Worm (Caenorhabditis elegans) whole organism, late embryonic: ENCODE results near the gene ZK938.3.
A peak's percentile ranks its signal among the peaks of the same experiment; 100 is the strongest.

Experiments used
- C08G9.2 ChIP-seq: sonication (generic microtip); optimal IDR thresholded peaks from 2 replicates; lab custom pipeline; 2016; ENCODE audit warnings: mild to moderate bottlenecking, missing genetic modification characterization, moderate library complexity, missing compliant biosample characterization
- K02D7.2 ChIP-seq: sonication (generic microtip); optimal IDR thresholded peaks from 2 replicates; lab custom pipeline; 2017; ENCODE audit warnings: mild to moderate bottlenecking, missing genetic modification characterization, missing compliant biosample characterization
- K09A11.1 ChIP-seq: sonication (generic microtip); optimal IDR thresholded peaks from 2 replicates; lab custom pipeline; 2017; ENCODE audit warnings: antibody characterized with exemption, mild to moderate bottlenecking, missing genetic modification characterization, missing compliant biosample characterization; ENCODE audit not compliant: insufficient read depth
- ahr-1 ChIP-seq: sonication (generic microtip); optimal IDR thresholded peaks from 2 replicates; lab custom pipeline; 2016; ENCODE audit warnings: missing genetic modification characterization, missing compliant biosample characterization
- ceh-14 ChIP-seq: sonication (generic microtip); optimal IDR thresholded peaks from 2 replicates; lab custom pipeline; 2016; ENCODE audit warnings: missing genotype, missing genetic modification characterization, missing compliant biosample characterization
- ceh-18 ChIP-seq: sonication (generic microtip); optimal IDR thresholded peaks from 2 replicates; lab custom pipeline; 2016; ENCODE audit warnings: missing genetic modification characterization, missing compliant biosample characterization
- ceh-19 ChIP-seq: fragments of 200-800 bp; sonication (Bioruptor generic); optimal IDR thresholded peaks from 2 replicates; lab custom pipeline; 2018; ENCODE audit warnings: mild to moderate bottlenecking, missing genetic modification characterization, missing compliant biosample characterization
- ceh-2 ChIP-seq: sonication (generic microtip); optimal IDR thresholded peaks from 2 replicates; lab custom pipeline; 2016; ENCODE audit warnings: missing genotype, missing genetic modification characterization, missing compliant biosample characterization
- ceh-24 ChIP-seq: sonication (generic microtip); optimal IDR thresholded peaks from 2 replicates; lab custom pipeline; 2016; ENCODE audit warnings: mild to moderate bottlenecking, missing genetic modification characterization, missing compliant biosample characterization
- ceh-45 ChIP-seq: fragments of 200-800 bp; sonication (Bioruptor generic); IDR thresholded peaks from 2 replicates; pipeline ENCODE4 v1.3.6; 2022; ENCODE audit warnings: missing genetic modification reagents, missing genetic modification characterization, missing compliant biosample characterization
- ceh-9 ChIP-seq: sonication (generic microtip); optimal IDR thresholded peaks from 2 replicates; lab custom pipeline; 2016; ENCODE audit warnings: mild to moderate bottlenecking, missing genetic modification characterization, inconsistent platforms, missing compliant biosample characterization
- dve-1 ChIP-seq: sonication (generic microtip); optimal IDR thresholded peaks from 2 replicates; lab custom pipeline; 2017; ENCODE audit warnings: antibody characterized with exemption, mild to moderate bottlenecking, missing genetic modification characterization, missing compliant biosample characterization
- elt-4 ChIP-seq: sonication (generic microtip); optimal IDR thresholded peaks from 2 replicates; lab custom pipeline; 2016; ENCODE audit warnings: missing genetic modification characterization, missing compliant biosample characterization
- ets-4 ChIP-seq: sonication (generic microtip); optimal IDR thresholded peaks from 2 replicates; lab custom pipeline; 2016; ENCODE audit warnings: missing genetic modification characterization, missing compliant biosample characterization
- fkh-10 ChIP-seq: fragments of 150-350 bp; optimal IDR thresholded peaks from 2 replicates; lab custom pipeline; 2014; ENCODE audit warnings: missing biosample characterization, missing genetic modification reagents, missing genetic modification characterization
- gmeb-2 ChIP-seq: sonication (generic microtip); optimal IDR thresholded peaks from 2 replicates; lab custom pipeline; 2016; ENCODE audit warnings: missing genetic modification characterization, inconsistent platforms, missing compliant biosample characterization
- hlh-15 ChIP-seq: sonication (generic microtip); optimal IDR thresholded peaks from 2 replicates; lab custom pipeline; 2016; ENCODE audit warnings: missing genetic modification characterization, missing compliant biosample characterization
- hlh-6 ChIP-seq: sonication (generic microtip); optimal IDR thresholded peaks from 2 replicates; lab custom pipeline; 2016; ENCODE audit warnings: missing genotype, missing genetic modification characterization, missing compliant biosample characterization
- lim-6 ChIP-seq: sonication (generic microtip); optimal IDR thresholded peaks from 2 replicates; lab custom pipeline; 2016; ENCODE audit warnings: missing genetic modification characterization, missing compliant biosample characterization
- madf-2 ChIP-seq: sonication (generic microtip); optimal IDR thresholded peaks from 2 replicates; lab custom pipeline; 2017; ENCODE audit warnings: missing genetic modification characterization, missing compliant biosample characterization
- mec-3 ChIP-seq: sonication (generic microtip); optimal IDR thresholded peaks from 2 replicates; lab custom pipeline; 2016; ENCODE audit warnings: borderline replicate concordance, missing genetic modification characterization, missing compliant biosample characterization
- nfya-1 ChIP-seq: sonication (generic microtip); optimal IDR thresholded peaks from 2 replicates; lab custom pipeline; 2017; ENCODE audit warnings: missing genetic modification characterization, mild to moderate bottlenecking, missing compliant biosample characterization, antibody characterized with exemption, moderate library complexity
- nhr-11 ChIP-seq: fragments of 150-350 bp; optimal IDR thresholded peaks from 2 replicates; lab custom pipeline; 2014; ENCODE audit warnings: missing biosample characterization, missing genetic modification characterization
- nhr-232 ChIP-seq: sonication (generic microtip); optimal IDR thresholded peaks from 2 replicates; lab custom pipeline; 2016; ENCODE audit warnings: missing genetic modification characterization, missing compliant biosample characterization
- npax-4 ChIP-seq: sonication (generic microtip); optimal IDR thresholded peaks from 2 replicates; lab custom pipeline; 2016; ENCODE audit warnings: missing genetic modification characterization, missing compliant biosample characterization
- pag-3 ChIP-seq: sonication (generic microtip); optimal IDR thresholded peaks from 2 replicates; lab custom pipeline; 2016; ENCODE audit warnings: missing compliant biosample characterization, missing genetic modification characterization, borderline replicate concordance
- pax-1 ChIP-seq: fragments of 150-350 bp; optimal IDR thresholded peaks from 2 replicates; lab custom pipeline; 2014; ENCODE audit warnings: missing biosample characterization, missing genetic modification characterization
- pha-2 ChIP-seq: sonication (generic microtip); optimal IDR thresholded peaks from 2 replicates; lab custom pipeline; 2017; ENCODE audit warnings: mild to moderate bottlenecking, missing genetic modification characterization, missing compliant biosample characterization
- pqm-1 ChIP-seq: sonication (generic microtip); optimal IDR thresholded peaks from 2 replicates; lab custom pipeline; 2016; ENCODE audit warnings: missing genetic modification characterization, missing compliant biosample characterization
- sox-2 ChIP-seq: fragments of 200-800 bp; sonication (Bioruptor generic); IDR thresholded peaks from 2 replicates; pipeline ENCODE4 v1.3.6; 2022; ENCODE audit warnings: missing genetic modification reagents, missing genetic modification characterization, missing compliant biosample characterization
- sox-4 ChIP-seq: sonication (generic microtip); optimal IDR thresholded peaks from 2 replicates; lab custom pipeline; 2017; ENCODE audit warnings: mild to moderate bottlenecking, missing genetic modification characterization, inconsistent platforms, missing compliant biosample characterization
- syd-9 ChIP-seq: sonication (generic microtip); optimal IDR thresholded peaks from 2 replicates; lab custom pipeline; 2016; ENCODE audit warnings: mild to moderate bottlenecking, missing genetic modification characterization, moderate library complexity, missing compliant biosample characterization
- tbx-2 ChIP-seq: sonication (generic microtip); optimal IDR thresholded peaks from 2 replicates; lab custom pipeline; 2016; ENCODE audit warnings: missing genetic modification characterization, missing compliant biosample characterization
- ttx-3 ChIP-seq: sonication (generic microtip); optimal IDR thresholded peaks from 2 replicates; lab custom pipeline; 2016; ENCODE audit warnings: missing genetic modification reagents, missing genetic modification characterization, missing compliant biosample characterization
- unc-3 ChIP-seq, 2 experiments: fragments of 200-800 bp in 1 of 2; sonication (Bioruptor generic) in 1 of 2; sonication (generic microtip) in 1 of 2; conservative IDR thresholded peaks in 1 of 2; optimal IDR thresholded peaks in 1 of 2; 2 replicates each; pipeline versions ENCODE4 v1.3.6 to Lab custom; 2016 to 2022; ENCODE audit warnings: missing compliant biosample characterization in 2 of 2, missing genetic modification characterization in 2 of 2, missing genetic modification reagents in 1 of 2
- unc-42 ChIP-seq: sonication (generic microtip); optimal IDR thresholded peaks from 2 replicates; lab custom pipeline; 2016; ENCODE audit warnings: missing genotype, missing genetic modification characterization, missing compliant biosample characterization
- unc-55 ChIP-seq: sonication (generic microtip); optimal IDR thresholded peaks from 2 replicates; lab custom pipeline; 2017; ENCODE audit warnings: missing biosample characterization, missing genetic modification reagents, missing genetic modification characterization
- unc-86 ChIP-seq: sonication (generic microtip); optimal IDR thresholded peaks from 2 replicates; lab custom pipeline; 2016; ENCODE audit warnings: missing genetic modification characterization, missing compliant biosample characterization

ZK938.3 gene

DNA sequence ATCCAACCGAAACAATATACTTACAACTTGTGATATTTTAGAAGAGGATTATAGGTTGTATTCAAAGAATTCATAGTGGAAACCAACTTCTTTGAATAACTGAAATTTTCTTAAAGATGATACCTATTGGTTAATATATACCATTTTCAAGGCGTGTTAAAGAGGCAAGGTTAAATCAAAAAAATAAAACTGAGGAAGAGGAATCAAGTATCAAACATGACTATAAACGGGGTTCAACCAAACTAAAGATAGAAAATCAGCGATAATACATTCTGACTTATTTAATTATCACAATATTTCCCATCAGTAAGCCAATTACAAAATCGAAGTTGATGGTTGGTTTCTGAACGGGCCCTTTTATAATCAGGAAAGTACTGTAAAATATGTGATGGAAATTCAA, 27.6 kb upstream of the ZK938.3 start, which contains the start of gene chil-3:
Gene chil-3 (minus strand): TSS at position 101 of the 400 bp plus-strand sequence.
- peak; percentile 48 for TF ChIP-seq nhr-11
- TF ChIP-seq lim-6 (tag; lab: Kevin White, UChicago) = no peak

DNA sequence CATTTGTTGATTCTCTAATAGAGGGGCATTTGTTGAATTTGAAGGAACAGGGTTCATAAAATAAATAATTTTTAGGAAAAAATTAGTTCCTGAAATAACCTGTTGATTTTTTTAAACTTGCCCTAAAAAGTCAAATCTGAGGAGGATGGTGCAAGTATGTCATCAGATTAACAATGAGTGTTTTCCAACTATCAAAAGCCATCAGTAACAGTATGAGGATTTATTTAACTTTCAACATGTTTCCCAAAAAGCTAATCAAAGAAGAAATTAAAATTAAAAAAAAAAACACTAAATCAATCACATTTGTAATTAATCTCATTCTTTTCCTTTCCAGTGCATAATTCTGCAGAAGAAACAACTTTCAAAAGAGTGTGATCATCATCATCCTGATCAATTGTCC, 25.8 kb upstream of the ZK938.3 start, which contains the start of gene chil-5:
Gene chil-5 (minus strand): TSS at position 101 of the 400 bp plus-strand sequence.
- TF ChIP-seq ceh-19 (GFP tag; lab: Kevin White, UChicago) (no peak), elt-4 (tag; lab: Kevin White, UChicago) (no peak), C08G9.2 (tag; lab: Kevin White, UChicago) (no peak), pax-1 (tag; lab: Kevin White, UChicago) (no peak), lim-6 (tag; lab: Kevin White, UChicago) (no peak), unc-55 (no peak), syd-9 (tag; lab: Kevin White, UChicago) (no peak), hlh-15 (tag; lab: Kevin White, UChicago) (no peak), ttx-3 (tag; lab: Kevin White, UChicago) (no peak), pqm-1 (no peak), ceh-18 (tag; lab: Kevin White, UChicago) (no peak), nhr-232 (tag; lab: Kevin White, UChicago) (no peak), npax-4 (tag; lab: Kevin White, UChicago) (no peak), unc-42 (tag; lab: Kevin White, UChicago) (no peak), sox-2 (GFP tag; lab: Robert Waterston, UW) (no peak), fkh-10 (no peak), K09A11.1 (tag; lab: Kevin White, UChicago) (no peak), pag-3 (no peak), mec-3 (tag; lab: Kevin White, UChicago) (no peak)

DNA sequence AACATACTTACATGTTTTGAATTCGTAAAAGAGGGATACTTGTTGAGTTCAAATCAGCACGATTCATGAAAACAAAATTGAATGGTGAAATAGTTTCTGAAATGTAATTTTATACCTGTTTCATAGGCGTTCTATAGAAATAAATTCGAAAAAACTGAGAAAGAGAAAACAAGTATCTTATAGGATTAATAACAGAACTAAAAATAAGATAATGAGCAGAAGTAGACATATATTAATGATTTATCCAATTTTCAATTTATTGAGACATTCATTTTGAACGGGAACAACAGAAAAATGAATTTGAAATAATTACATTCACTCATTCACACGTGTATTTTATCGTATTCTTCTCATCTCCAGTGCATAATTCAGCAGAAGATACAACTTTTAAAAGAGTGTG, 24.0 kb upstream of the ZK938.3 start, which contains the start of gene chil-6:
Gene chil-6 (minus strand): TSS at position 101 of the 400 bp plus-strand sequence.
- TF ChIP-seq ceh-45 (GFP tag; lab: Robert Waterston, UW) = no peak
- TF ChIP-seq unc-55 = no peak

DNA sequence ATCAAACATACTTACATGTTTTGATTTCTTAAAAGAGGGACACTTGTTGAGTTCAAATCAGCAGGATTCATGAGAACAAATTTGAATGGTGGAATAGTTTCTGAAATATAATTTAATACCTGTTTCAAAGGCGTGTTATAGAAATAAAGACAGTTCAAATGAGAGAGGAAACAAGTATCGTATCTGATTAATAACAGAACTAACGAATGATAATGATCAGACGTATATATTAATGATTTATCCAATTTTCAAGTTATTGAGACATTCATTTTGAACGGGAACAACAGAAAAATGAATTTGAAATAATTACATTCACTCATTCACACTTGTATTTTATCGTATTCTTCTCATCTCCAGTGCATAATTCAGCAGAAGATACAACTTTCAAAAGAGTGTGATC, 21.9 kb upstream of the ZK938.3 start, which contains the start of gene chil-4:
Gene chil-4 (minus strand): TSS at position 101 of the 400 bp plus-strand sequence.
- TF ChIP-seq ceh-9 (tag; lab: Kevin White, UChicago) (no peak), nfya-1 (tag; lab: Kevin White, UChicago) (no peak), pqm-1 (no peak), ceh-14 (tag; lab: Kevin White, UChicago) (no peak), K02D7.2 (tag; lab: Kevin White, UChicago) (no peak), pha-2 (tag; lab: Kevin White, UChicago) (no peak), ceh-2 (tag; lab: Kevin White, UChicago) (no peak), hlh-6 (tag; lab: Kevin White, UChicago) (no peak), pax-1 (tag; lab: Kevin White, UChicago) (no peak), ahr-1 (tag; lab: Kevin White, UChicago) (no peak), unc-86 (no peak), dve-1 (tag; lab: Kevin White, UChicago) (no peak), madf-2 (no peak), gmeb-2 (tag; lab: Kevin White, UChicago) (no peak), tbx-2 (no peak), K09A11.1 (tag; lab: Kevin White, UChicago) (no peak), sox-4 (tag; lab: Kevin White, UChicago) (no peak), ceh-24 (tag; lab: Kevin White, UChicago) (no peak), unc-3 (GFP tag; conservative IDR thresholded peaks at IDR 0.05; lab: Robert Waterston, UW) (no peak), unc-3 (tag; optimal IDR thresholded peaks at IDR 0.05; lab: Kevin White, UChicago) (no peak), ets-4 (no peak)
